Worm (Caenorhabditis elegans): ENCODE results near the gene str-198.

The str-198 gene

DNA sequence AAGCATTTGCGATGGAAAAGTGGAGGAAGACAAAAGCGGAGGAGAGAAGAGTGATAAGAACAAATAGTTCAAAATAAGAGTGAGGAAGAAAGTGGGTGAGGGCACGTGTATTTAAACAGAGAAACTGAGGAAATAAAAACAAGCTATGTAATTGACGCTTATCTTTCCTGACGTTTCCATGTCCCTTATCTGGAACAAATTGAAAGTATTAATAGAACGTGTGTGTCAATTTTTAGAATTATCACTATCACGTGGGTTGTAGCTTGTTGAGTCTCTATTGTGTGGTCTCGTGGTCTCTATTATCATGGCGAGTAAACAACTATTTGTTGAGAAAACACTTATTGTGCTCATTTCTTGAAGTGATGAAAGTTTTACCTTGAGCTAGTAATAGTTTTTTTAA lies 1.8 kb upstream of the str-198 start, which contains the start of gene T10C6.15 (continued):
- peak; percentile 86 for TF ChIP-seq sma-9 (GFP tag; optimal IDR thresholded peaks at IDR 0.05)
- TF ChIP-seq sma-9 (tag; optimal IDR thresholded peaks at IDR 0.05): no peak
- TF ChIP-seq nhr-129 (tag; optimal IDR thresholded peaks at IDR 0.05): peak; percentile 43
- TF ChIP-seq mbf-1 (tag; optimal IDR thresholded peaks at IDR 0.05): no peak
- no peak for TF ChIP-seq nhr-25 (tag; optimal IDR thresholded peaks at IDR 0.05)
- TF ChIP-seq sma-3 (GFP tag; optimal IDR thresholded peaks at IDR 0.05): peak; percentile 42

DNA sequence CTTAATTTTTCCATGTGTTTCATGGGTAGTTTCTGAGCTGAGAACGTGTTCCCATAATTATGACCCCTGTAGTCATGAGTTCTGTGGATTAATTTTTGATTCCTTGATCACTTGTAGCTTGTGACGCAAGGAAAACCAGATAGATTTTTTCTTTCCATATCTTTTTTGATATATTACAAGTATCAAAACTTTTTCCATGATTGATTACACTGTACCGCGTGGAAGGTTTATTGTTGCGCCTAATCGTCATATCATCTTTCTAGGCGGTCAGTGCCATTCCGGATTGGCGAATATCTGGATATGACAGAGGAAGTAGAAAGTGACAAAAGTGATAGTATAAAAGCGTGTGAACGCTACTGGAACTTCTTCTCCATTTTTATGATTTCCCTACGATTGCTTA lies 1.0 kb upstream of the str-198 start, which contains the start of gene ZK285.2:
ZK285.2 (plus strand) TSS at position 301 of the 400 bp plus-strand sequence.
- TF ChIP-seq unc-55 (GFP tag; optimal IDR thresholded peaks at IDR 0.05) (no peak), unc-62 (GFP tag; optimal IDR thresholded peaks at IDR 0.05) (no peak), ama-1 (optimal IDR thresholded peaks at IDR 0.05) (no peak), mbf-1 (tag; optimal IDR thresholded peaks at IDR 0.05) (no peak)

DNA sequence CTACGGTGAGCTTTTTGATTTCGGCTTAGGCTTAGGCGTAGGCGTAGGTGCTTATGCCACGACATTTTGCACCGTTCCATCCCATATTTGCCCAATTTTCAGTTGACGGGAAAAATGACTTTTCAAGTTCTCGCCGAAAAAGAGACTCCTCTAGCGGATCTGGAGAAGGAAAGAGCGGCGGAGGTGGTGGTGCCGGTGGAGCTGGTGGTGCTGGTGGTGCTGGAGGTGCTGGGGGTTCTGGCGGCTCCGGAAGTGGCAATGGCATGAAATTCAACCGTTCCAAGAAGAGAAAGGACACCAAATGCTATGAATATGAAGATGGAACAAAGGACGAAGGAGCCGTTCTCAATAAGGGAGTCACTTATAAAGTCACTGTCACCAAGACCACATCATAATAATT lies 556 bp upstream of the str-198 start:
- no peak for TF ChIP-seq lin-13 (GFP tag; optimal IDR thresholded peaks at IDR 0.05)
- TF ChIP-seq lin-11 (tag; optimal IDR thresholded peaks at IDR 0.05): no peak
- TF ChIP-seq snpc-4 (tag; optimal IDR thresholded peaks at IDR 0.05): no peak
- TF ChIP-seq ztf-4 (tag; optimal IDR thresholded peaks at IDR 0.05): no peak
- TF ChIP-seq nhr-21 (tag; optimal IDR thresholded peaks at IDR 0.05): no peak
- no peak for TF ChIP-seq mbf-1 (tag; optimal IDR thresholded peaks at IDR 0.05)

DNA sequence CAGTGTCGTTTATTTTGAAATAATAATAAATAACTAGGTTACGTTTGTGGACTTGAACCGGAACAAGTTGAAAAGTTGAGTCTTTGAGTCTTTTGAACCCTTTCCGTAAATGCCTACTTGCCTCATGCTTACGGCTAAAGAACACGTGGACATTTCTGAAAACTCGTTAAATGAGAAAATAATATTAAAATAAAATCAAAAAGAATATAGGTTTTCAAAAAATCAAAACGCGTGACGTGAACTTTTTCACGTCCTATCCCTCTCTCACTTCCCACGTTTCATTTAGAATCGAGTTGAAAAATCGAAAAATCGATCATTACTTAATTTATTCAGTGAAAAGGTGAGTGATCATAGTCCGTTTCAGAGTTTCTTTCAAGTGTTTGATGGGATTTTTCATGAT lies 1.6 kb downstream of the str-198 start, which contains the start of gene best-12:
best-12 (plus strand) TSS at position 301 of the 400 bp plus-strand sequence.
- TF ChIP-seq F13H6.1 (tag; optimal IDR thresholded peaks at IDR 0.05) (no peak), lin-11 (tag; optimal IDR thresholded peaks at IDR 0.05) (no peak), elt-3 (tag; optimal IDR thresholded peaks at IDR 0.05) (no peak), nhr-21 (tag; optimal IDR thresholded peaks at IDR 0.05) (no peak), lin-39 (tag; optimal IDR thresholded peaks at IDR 0.05) (no peak), elt-1 (tag; optimal IDR thresholded peaks at IDR 0.05) (no peak), R02D3.7 (tag; optimal IDR thresholded peaks at IDR 0.05) (no peak), blmp-1 (tag; optimal IDR thresholded peaks at IDR 0.05; ENCODE audit: insufficient read depth) (no peak), unc-62 (GFP tag; optimal IDR thresholded peaks at IDR 0.05) (no peak), alr-1 (tag; optimal IDR thresholded peaks at IDR 0.05) (no peak), ZK546.5 (tag; optimal IDR thresholded peaks at IDR 0.05) (no peak), nhr-25 (tag; optimal IDR thresholded peaks at IDR 0.05) (no peak)

DNA sequence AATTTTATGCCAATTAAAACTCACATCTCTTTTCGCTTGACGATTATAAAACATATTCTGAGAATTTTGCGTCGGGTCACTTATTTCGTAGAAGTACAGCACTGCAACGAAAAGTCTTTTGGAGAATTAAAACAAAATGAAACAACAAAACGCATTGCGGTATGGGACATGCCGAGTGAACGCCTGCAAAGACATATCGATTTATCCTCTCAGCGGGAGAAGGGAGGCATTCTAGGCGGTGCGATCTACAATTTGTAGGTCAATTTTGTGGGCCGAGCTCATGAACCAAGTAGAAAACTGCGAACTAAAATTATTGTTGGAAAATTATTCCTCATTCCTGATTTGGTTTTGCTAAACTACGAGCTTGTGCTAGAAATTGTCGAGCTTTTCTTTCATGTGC lies 5.8 kb downstream of the str-198 start, which contains the start of gene F14H3.3:
F14H3.3 (minus strand) TSS at position 101 of the 400 bp plus-strand sequence.
- TF ChIP-seq nhr-237 (tag; optimal IDR thresholded peaks at IDR 0.05) (no peak), lin-13 (GFP tag; optimal IDR thresholded peaks at IDR 0.05) (no peak)

DNA sequence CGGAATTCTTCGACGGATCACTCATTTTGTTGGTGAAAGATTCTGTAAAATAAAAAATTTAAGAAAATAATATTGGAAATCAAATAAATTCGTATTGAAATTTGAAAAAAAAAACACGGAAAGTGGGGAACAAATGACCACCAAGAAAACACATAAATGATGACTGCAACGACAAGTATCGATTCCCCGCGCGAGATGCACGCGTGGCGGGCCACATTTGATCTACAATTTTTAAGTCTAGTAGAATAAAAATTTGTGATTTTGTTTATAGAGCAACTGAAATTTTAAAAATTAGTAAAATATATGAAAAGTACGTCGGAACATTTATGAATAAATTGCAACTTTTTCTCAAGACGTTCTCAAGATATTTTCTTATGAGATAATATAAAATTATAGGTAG lies 7.4 kb downstream of the str-198 start, which contains the start of gene F14H3.4:
F14H3.4 (minus strand) TSS at position 42 of the 400 bp plus-strand sequence.
- TF ChIP-seq C34F6.9 (tag; optimal IDR thresholded peaks at IDR 0.05): no peak
- TF ChIP-seq Y55F3AM.14 (GFP tag; optimal IDR thresholded peaks at IDR 0.05): no peak
- TF ChIP-seq nhr-6 (tag; optimal IDR thresholded peaks at IDR 0.05): no peak
- no peak for TF ChIP-seq ztf-11 (tag; optimal IDR thresholded peaks at IDR 0.05)
- no peak for TF ChIP-seq fos-1 (tag; optimal IDR thresholded peaks at IDR 0.05)
- TF ChIP-seq ztf-4 (tag; optimal IDR thresholded peaks at IDR 0.05): no peak
- no peak for TF ChIP-seq nhr-25 (tag; optimal IDR thresholded peaks at IDR 0.05)
- no peak for TF ChIP-seq mab-5 (tag; optimal IDR thresholded peaks at IDR 0.05)
- no peak for TF ChIP-seq unc-39 (tag; optimal IDR thresholded peaks at IDR 0.05)
- TF ChIP-seq aly-2 (tag; optimal IDR thresholded peaks at IDR 0.05): no peak
- no peak for TF ChIP-seq snpc-4 (tag; optimal IDR thresholded peaks at IDR 0.05)
- TF ChIP-seq nhr-23 (tag; optimal IDR thresholded peaks at IDR 0.05): no peak
- no peak for TF ChIP-seq blmp-1 (tag; optimal IDR thresholded peaks at IDR 0.05; ENCODE audit: insufficient read depth)
- TF ChIP-seq nhr-10 (tag; optimal IDR thresholded peaks at IDR 0.05): no peak
- no peak for TF ChIP-seq zag-1 (tag; optimal IDR thresholded peaks at IDR 0.05)
- TF ChIP-seq ZK546.5 (tag; optimal IDR thresholded peaks at IDR 0.05): no peak
- TF ChIP-seq ceh-16 (tag; optimal IDR thresholded peaks at IDR 0.05): no peak
- TF ChIP-seq elt-3 (tag; optimal IDR thresholded peaks at IDR 0.05): no peak
- no peak for TF ChIP-seq unc-62 (GFP tag; optimal IDR thresholded peaks at IDR 0.05)
- TF ChIP-seq peb-1 (tag; optimal IDR thresholded peaks at IDR 0.05): no peak

Data from whole organism, L2 larva.